Worm (Caenorhabditis elegans) whole organism, L3 larva: ENCODE measurements around the gene C13F10.5.

Source experiments
- R02D3.7 ChIP-seq: fragments of 150-350 bp; optimal IDR thresholded peaks from 2 replicates; lab custom pipeline; 2014; ENCODE audit warnings: missing biosample characterization, missing genetic modification characterization
- aly-2 ChIP-seq: fragments of 150-350 bp; optimal IDR thresholded peaks from 2 replicates; lab custom pipeline; 2014; ENCODE audit warnings: missing biosample characterization, missing genetic modification characterization
- ama-1 ChIP-seq: fragments of 150-350 bp; optimal IDR thresholded peaks from 2 replicates; lab custom pipeline; 2018
- ceh-16 ChIP-seq: sonication (generic microtip); optimal IDR thresholded peaks from 2 replicates; lab custom pipeline; 2017; ENCODE audit warnings: missing biosample characterization, missing genetic modification characterization
- ceh-82 ChIP-seq: fragments of 150-350 bp; optimal IDR thresholded peaks from 2 replicates; lab custom pipeline; 2014; ENCODE audit warnings: missing biosample characterization, missing genetic modification characterization
- ceh-9 ChIP-seq: sonication (generic microtip); optimal IDR thresholded peaks from 2 replicates; lab custom pipeline; 2018; ENCODE audit warnings: missing biosample characterization, missing genetic modification characterization
- daf-12 ChIP-seq: fragments of 150-350 bp; optimal IDR thresholded peaks from 2 replicates; lab custom pipeline; 2014; ENCODE audit warnings: missing biosample characterization, missing genetic modification reagents, missing genetic modification characterization
- egl-27 ChIP-seq: sonication (generic microtip); optimal IDR thresholded peaks from 4 replicates; lab custom pipeline; 2017; ENCODE audit warnings: missing biosample characterization, missing genetic modification reagents, missing genetic modification characterization
- egl-5 ChIP-seq: fragments of 150-350 bp; optimal IDR thresholded peaks from 2 replicates; lab custom pipeline; 2017; ENCODE audit warnings: missing biosample characterization, missing genetic modification reagents, missing genetic modification characterization, inconsistent platforms
- elt-1 ChIP-seq: fragments of 150-350 bp; optimal IDR thresholded peaks from 2 replicates; lab custom pipeline; 2014; ENCODE audit warnings: missing biosample characterization, missing genetic modification characterization
- elt-2 ChIP-seq: sonication (generic microtip); optimal IDR thresholded peaks from 2 replicates; lab custom pipeline; 2016; ENCODE audit warnings: missing genetic modification reagents, mild to moderate bottlenecking, missing genetic modification characterization, missing compliant biosample characterization
- elt-3 ChIP-seq, 3 experiments: fragments of 150-350 bp in 1 of 3; sonication (generic microtip) in 2 of 3; optimal IDR thresholded peaks; 2 replicates in 2 of 3; 4 replicates in 1 of 3; lab custom pipeline; 2014 to 2017; ENCODE audit warnings: missing biosample characterization in 3 of 3, missing genetic modification characterization in 3 of 3
- eor-1 ChIP-seq, 2 experiments: fragments of 150-350 bp; optimal IDR thresholded peaks; 2 replicates each; lab custom pipeline; 2014 to 2018; ENCODE audit warnings: missing biosample characterization in 2 of 2, missing genetic modification characterization in 2 of 2
- fkh-10 ChIP-seq: sonication (generic microtip); optimal IDR thresholded peaks from 2 replicates; lab custom pipeline; 2017; ENCODE audit warnings: missing biosample characterization, missing genetic modification reagents, missing genetic modification characterization
- fkh-2 ChIP-seq: fragments of 150-350 bp; optimal IDR thresholded peaks from 2 replicates; lab custom pipeline; 2014; ENCODE audit warnings: missing biosample characterization, missing genetic modification reagents, missing genetic modification characterization
- fos-1 ChIP-seq: fragments of 150-350 bp; optimal IDR thresholded peaks from 2 replicates; lab custom pipeline; 2014; ENCODE audit warnings: missing biosample characterization, missing genetic modification characterization
- hmg-11 ChIP-seq: sonication (generic microtip); optimal IDR thresholded peaks from 2 replicates; lab custom pipeline; 2016; ENCODE audit warnings: missing genetic modification characterization, missing compliant biosample characterization
- lin-15B ChIP-seq: fragments of 150-350 bp; optimal IDR thresholded peaks from 2 replicates; lab custom pipeline; 2014; ENCODE audit warnings: missing biosample characterization, missing genetic modification characterization
- lin-39 ChIP-seq: fragments of 150-350 bp; optimal IDR thresholded peaks from 2 replicates; lab custom pipeline; 2018; ENCODE audit warnings: missing biosample characterization, missing genetic modification reagents, missing genetic modification characterization
- mml-1 ChIP-seq: fragments of 150-350 bp; sonication (generic microtip); optimal IDR thresholded peaks from 3 replicates; lab custom pipeline; 2014; ENCODE audit warnings: missing biosample characterization, missing genetic modification characterization
- nfya-1 ChIP-seq: sonication (generic microtip); optimal IDR thresholded peaks from 2 replicates; lab custom pipeline; 2017; ENCODE audit warnings: missing genetic modification characterization, mild to moderate bottlenecking, missing compliant biosample characterization, antibody characterized with exemption, moderate library complexity; ENCODE audit not compliant: insufficient read depth
- nhr-12 ChIP-seq: fragments of 150-350 bp; optimal IDR thresholded peaks from 2 replicates; lab custom pipeline; 2014; ENCODE audit warnings: missing biosample characterization, missing genetic modification characterization
- nhr-23 ChIP-seq: fragments of 150-350 bp; optimal IDR thresholded peaks from 2 replicates; lab custom pipeline; 2014; ENCODE audit warnings: missing biosample characterization, missing genetic modification reagents, missing genetic modification characterization
- nhr-237 ChIP-seq: fragments of 150-350 bp; optimal IDR thresholded peaks from 2 replicates; lab custom pipeline; 2014; ENCODE audit warnings: missing biosample characterization, missing genetic modification characterization
- nhr-25 ChIP-seq: sonication (generic microtip); optimal IDR thresholded peaks from 2 replicates; lab custom pipeline; 2017; ENCODE audit warnings: missing biosample characterization, missing genetic modification characterization
- nhr-43 ChIP-seq: sonication (generic microtip); optimal IDR thresholded peaks from 2 replicates; lab custom pipeline; 2016; ENCODE audit warnings: mild to moderate bottlenecking, missing genetic modification characterization, missing compliant biosample characterization; ENCODE audit not compliant: poor library complexity, severe bottlenecking
- nhr-77 ChIP-seq: fragments of 150-350 bp; optimal IDR thresholded peaks from 2 replicates; lab custom pipeline; 2014; ENCODE audit warnings: missing biosample characterization, missing genetic modification characterization
- pqm-1 ChIP-seq: fragments of 150-350 bp; optimal IDR thresholded peaks from 2 replicates; lab custom pipeline; 2017; ENCODE audit warnings: missing biosample characterization, missing genetic modification characterization, inconsistent platforms
- sea-2 ChIP-seq: fragments of 150-350 bp; sonication (generic microtip); optimal IDR thresholded peaks from 4 replicates; lab custom pipeline; 2014; ENCODE audit warnings: missing biosample characterization, missing genetic modification reagents, missing genetic modification characterization
- skn-1 ChIP-seq: fragments of 150-350 bp; optimal IDR thresholded peaks from 2 replicates; lab custom pipeline; 2014; ENCODE audit warnings: missing biosample characterization, missing genetic modification characterization
- snpc-4 ChIP-seq: fragments of 150-350 bp; optimal IDR thresholded peaks from 2 replicates; lab custom pipeline; 2014; ENCODE audit warnings: missing biosample characterization, missing genetic modification characterization
- tbx-2 ChIP-seq: sonication (generic microtip); optimal IDR thresholded peaks from 2 replicates; lab custom pipeline; 2016; ENCODE audit warnings: mild to moderate bottlenecking, missing genetic modification characterization, missing compliant biosample characterization
- unc-39 ChIP-seq: sonication (generic microtip); optimal IDR thresholded peaks from 4 replicates; lab custom pipeline; 2017; ENCODE audit warnings: missing biosample characterization, missing genetic modification characterization
- zag-1 ChIP-seq: fragments of 150-350 bp; optimal IDR thresholded peaks from 2 replicates; lab custom pipeline; 2014; ENCODE audit warnings: missing biosample characterization, missing genetic modification characterization
- ztf-11 ChIP-seq: fragments of 150-350 bp; optimal IDR thresholded peaks from 2 replicates; lab custom pipeline; 2014; ENCODE audit warnings: missing biosample characterization, missing genetic modification characterization
- ztf-4 ChIP-seq: fragments of 150-350 bp; optimal IDR thresholded peaks from 2 replicates; lab custom pipeline; 2014; ENCODE audit warnings: missing biosample characterization, missing genetic modification characterization

The C13F10.5 gene

ce11 chrV:7237133-7237532 lies 18.2 kb upstream of the C13F10.5 start, which contains the start of gene hyls-1 (continued):
- no peak for TF ChIP-seq nhr-237 (tag; lab: Kevin White, UChicago)
- no peak for TF ChIP-seq elt-1
- peak; percentile 37 for TF ChIP-seq skn-1
- no peak for TF ChIP-seq zag-1 (tag; lab: Kevin White, UChicago)
- TF ChIP-seq ceh-16, result no peak
- TF ChIP-seq nhr-12 (tag; lab: Kevin White, UChicago), result no peak
- TF ChIP-seq fos-1 (tag; lab: Kevin White, UChicago), result no peak
- no peak for TF ChIP-seq fkh-10 (GFP tag; lab: Kevin White, UChicago)
- TF ChIP-seq ztf-4 (tag; lab: Kevin White, UChicago), result no peak

ce11 chrV:7237094-7237132 lies 18.0 kb upstream of the C13F10.5 start, which contains the start of gene hpo-9:
hpo-9 (minus strand) TSS chrV:7237130.
- TF ChIP-seq egl-5 (tag; lab: Kevin White, UChicago) (no peak), snpc-4 (no peak), sea-2 (GFP tag; lab: Kevin White, UChicago) (no peak), eor-1 (tag; optimal IDR thresholded peaks at IDR 0.05; lab: Kevin White, UChicago) (no peak), fkh-10 (GFP tag; lab: Kevin White, UChicago) (no peak), hmg-11 (tag; lab: Kevin White, UChicago) (no peak), fkh-2 (no peak), ceh-82 (tag; lab: Kevin White, UChicago) (no peak), daf-12 (tag; lab: Kevin White, UChicago) (no peak), nfya-1 (tag; lab: Kevin White, UChicago) (no peak), ceh-9 (tag; lab: Kevin White, UChicago) (no peak), unc-39 (tag; lab: Kevin White, UChicago) (no peak), nhr-25 (tag; lab: Kevin White, UChicago) (no peak), mml-1 (tag; lab: Kevin White, UChicago) (no peak), lin-15B (no peak), ztf-11 (tag; lab: Kevin White, UChicago) (no peak), elt-2 (no peak), lin-39 (tag; lab: Kevin White, UChicago) (no peak), aly-2 (tag; lab: Kevin White, UChicago) (no peak), egl-27 (tag; lab: Kevin White, UChicago) (no peak)

- no peak for TF ChIP-seq ceh-9 (tag; lab: Kevin White, UChicago)
- no peak for TF ChIP-seq nhr-23 (tag; lab: Kevin White, UChicago)
- TF ChIP-seq tbx-2 (tag; lab: Kevin White, UChicago), result no peak
- no peak for TF ChIP-seq ztf-11 (tag; lab: Kevin White, UChicago)
- TF ChIP-seq daf-12 (tag; lab: Kevin White, UChicago), result no peak
- no peak for TF ChIP-seq hmg-11 (tag; lab: Kevin White, UChicago)
- no peak for TF ChIP-seq ceh-16
- TF ChIP-seq nhr-77 (tag; lab: Kevin White, UChicago), result no peak
- TF ChIP-seq skn-1, result no peak
- TF ChIP-seq nfya-1 (tag; lab: Kevin White, UChicago), result no peak
Measured at ce11 chrV:7236694-7237093, 17.8 kb upstream of the C13F10.5 start.

- no peak for TF ChIP-seq snpc-4
- no peak for TF ChIP-seq nfya-1 (tag; lab: Kevin White, UChicago)
- TF ChIP-seq nhr-77 (tag; lab: Kevin White, UChicago), result no peak
Measured at ce11 chrV:7234726-7235125, 15.8 kb upstream of the C13F10.5 start, which contains the start of gene C05C8.5. C05C8.5 (minus strand) TSS chrV:7234826.

ce11 chrV:7231524-7231923 lies 12.6 kb upstream of the C13F10.5 start:
- TF ChIP-seq R02D3.7 (tag; lab: Kevin White, UChicago), result no peak
- no peak for TF ChIP-seq eor-1 (tag; optimal IDR thresholded peaks at IDR 0.05; lab: Kevin White, UChicago)
- no peak for TF ChIP-seq egl-27 (tag; lab: Kevin White, UChicago)
- no peak for TF ChIP-seq ceh-9 (tag; lab: Kevin White, UChicago)
- TF ChIP-seq fos-1 (tag; lab: Kevin White, UChicago), result no peak
- TF ChIP-seq zag-1 (tag; lab: Kevin White, UChicago), result no peak
- TF ChIP-seq pqm-1 (tag; lab: Kevin White, UChicago), result no peak
- TF ChIP-seq nhr-43 (tag; lab: Kevin White, UChicago), result no peak
- no peak for TF ChIP-seq elt-3 (tag; optimal IDR thresholded peaks at IDR 0.05; lab: Kevin White, UChicago)
- TF ChIP-seq hmg-11 (tag; lab: Kevin White, UChicago), result no peak
- TF ChIP-seq sea-2 (GFP tag; lab: Kevin White, UChicago), result no peak
- TF ChIP-seq ama-1 (lab: Kevin White, UChicago), result no peak
- no peak for TF ChIP-seq elt-2
- TF ChIP-seq skn-1, result no peak
